Worm (Caenorhabditis elegans) whole organism, L2 larva: ENCODE measurements around the gene F45E1.2.

Experiments used
- aly-2 ChIP-seq: fragments of 150-350 bp; optimal IDR thresholded peaks from 2 replicates; lab custom pipeline; 2014; ENCODE audit warnings: missing biosample characterization, missing genetic modification characterization
- ama-1 ChIP-seq: fragments of 150-350 bp; optimal IDR thresholded peaks from 2 replicates; lab custom pipeline; 2018; ENCODE audit warnings: inconsistent platforms
- blmp-1 ChIP-seq: sonication (generic microtip); optimal IDR thresholded peaks from 2 replicates; lab custom pipeline; 2017; ENCODE audit warnings: missing genetic modification characterization, mild to moderate bottlenecking, missing compliant biosample characterization, antibody characterized with exemption, moderate library complexity; ENCODE audit not compliant: insufficient read depth
- ceh-82 ChIP-seq: fragments of 150-350 bp; optimal IDR thresholded peaks from 2 replicates; lab custom pipeline; 2014; ENCODE audit warnings: missing biosample characterization, missing genetic modification characterization
- elt-3 ChIP-seq: sonication (generic microtip); optimal IDR thresholded peaks from 2 replicates; lab custom pipeline; 2017; ENCODE audit warnings: missing biosample characterization, missing genetic modification characterization
- lsy-2 ChIP-seq, 2 experiments: fragments of 150-350 bp in 1 of 2; sonication (generic microtip) in 1 of 2; optimal IDR thresholded peaks; 2 replicates each; lab custom pipeline; 2014 to 2017; ENCODE audit warnings: missing biosample characterization in 2 of 2, missing genetic modification characterization in 2 of 2
- mbf-1 ChIP-seq: sonication (generic microtip); optimal IDR thresholded peaks from 2 replicates; lab custom pipeline; 2017; ENCODE audit warnings: missing biosample characterization, missing genetic modification characterization
- nhr-10 ChIP-seq: sonication (generic microtip); optimal IDR thresholded peaks from 2 replicates; lab custom pipeline; 2017; ENCODE audit warnings: missing biosample characterization, missing genetic modification characterization
- nhr-12 ChIP-seq: fragments of 150-350 bp; optimal IDR thresholded peaks from 2 replicates; lab custom pipeline; 2014; ENCODE audit warnings: missing biosample characterization, missing genetic modification characterization
- nhr-129 ChIP-seq: fragments of 150-350 bp; optimal IDR thresholded peaks from 2 replicates; lab custom pipeline; 2014; ENCODE audit warnings: missing biosample characterization, missing genetic modification characterization
- sem-4 ChIP-seq: fragments of 150-350 bp; optimal IDR thresholded peaks from 2 replicates; lab custom pipeline; 2014; ENCODE audit warnings: missing biosample characterization, missing genetic modification reagents, missing genetic modification characterization
- snpc-4 ChIP-seq: fragments of 150-350 bp; optimal IDR thresholded peaks from 2 replicates; lab custom pipeline; 2014; ENCODE audit warnings: missing biosample characterization, missing genetic modification characterization
- unc-39 ChIP-seq: fragments of 150-350 bp; optimal IDR thresholded peaks from 2 replicates; lab custom pipeline; 2014; ENCODE audit warnings: missing biosample characterization, missing genetic modification characterization
- unc-62 ChIP-seq: fragments of 150-350 bp; optimal IDR thresholded peaks from 2 replicates; lab custom pipeline; 2014; ENCODE audit warnings: missing biosample characterization, missing genetic modification reagents, missing genetic modification characterization

ce11 chrX:7968537-7968936, 35.0 kb upstream of the F45E1.2 start:
- TF ChIP-seq mbf-1 (no peak), nhr-10 (tag; lab: Kevin White, UChicago) (no peak), aly-2 (tag; lab: Kevin White, UChicago) (no peak), unc-39 (tag; lab: Kevin White, UChicago) (no peak), elt-3 (tag; lab: Kevin White, UChicago) (no peak), unc-62 (no peak), ceh-82 (tag; lab: Kevin White, UChicago) (no peak), sem-4 (tag; lab: Kevin White, UChicago) (no peak), ama-1 (no peak), nhr-129 (tag; lab: Kevin White, UChicago) (no peak), nhr-12 (tag; lab: Kevin White, UChicago) (no peak), lsy-2 (tag; optimal IDR thresholded peaks at IDR 0.05; lab: Kevin White, UChicago) (no peak), snpc-4 (no peak), blmp-1 (tag; lab: Kevin White, UChicago) (no peak)
